Worm (Caenorhabditis elegans): ENCODE results near the gene srv-16.

DNA sequence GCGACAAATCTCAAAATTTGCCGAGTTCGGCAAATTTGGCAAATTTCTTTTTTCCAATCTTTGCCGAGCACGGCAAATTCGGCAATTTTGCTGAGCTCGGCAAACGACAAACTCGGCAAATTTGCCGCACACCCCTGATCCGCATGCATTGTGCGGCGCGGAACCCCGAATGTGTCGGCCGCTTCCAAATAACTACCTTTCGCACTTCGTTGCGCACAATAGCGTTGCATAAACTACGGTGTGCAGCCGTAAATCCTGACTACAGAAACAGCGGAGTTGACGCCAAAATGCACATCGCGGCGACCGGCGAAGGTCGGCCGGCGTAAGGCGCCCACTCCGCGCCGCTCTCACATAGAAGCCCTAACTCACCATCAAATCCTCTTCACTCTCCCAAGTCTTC is 4.8 kb upstream of the srv-16 start:
- no peak for TF ChIP-seq tlp-1 (tag; optimal IDR thresholded peaks at IDR 0.05)
- no peak for TF ChIP-seq ama-1 (optimal IDR thresholded peaks at IDR 0.05)
- no peak for TF ChIP-seq nhr-77 (tag; optimal IDR thresholded peaks at IDR 0.05)
- no peak for TF ChIP-seq fkh-10 (GFP tag; optimal IDR thresholded peaks at IDR 0.05)
- no peak for TF ChIP-seq pqm-1 (tag; optimal IDR thresholded peaks at IDR 0.05)
- TF ChIP-seq nhr-237 (tag; optimal IDR thresholded peaks at IDR 0.05): no peak
- no peak for TF ChIP-seq nhr-28 (tag; optimal IDR thresholded peaks at IDR 0.05)
- no peak for TF ChIP-seq nhr-71 (tag; optimal IDR thresholded peaks at IDR 0.05)
- TF ChIP-seq pax-3 (tag; optimal IDR thresholded peaks at IDR 0.05): no peak
- no peak for TF ChIP-seq nhr-85 (tag)
- TF ChIP-seq elt-3 (tag; optimal IDR thresholded peaks at IDR 0.05): no peak
- no peak for TF ChIP-seq egl-27 (tag; optimal IDR thresholded peaks at IDR 0.05)

All from whole organism, L1 larva.